Worm (Caenorhabditis elegans) whole organism, L3 larva: ENCODE data around the gene ckk-1.

Experiments used
- R02D3.7 ChIP-seq: fragments of 150-350 bp; optimal IDR thresholded peaks from 2 replicates; lab custom pipeline; 2014; ENCODE audit warnings: missing biosample characterization, missing genetic modification characterization
- ZK546.5 ChIP-seq: sonication (generic microtip); optimal IDR thresholded peaks from 2 replicates; lab custom pipeline; 2017; ENCODE audit warnings: missing biosample characterization, missing genetic modification characterization
- aly-2 ChIP-seq: fragments of 150-350 bp; optimal IDR thresholded peaks from 2 replicates; lab custom pipeline; 2014; ENCODE audit warnings: missing biosample characterization, missing genetic modification characterization
- ama-1 ChIP-seq: fragments of 150-350 bp; optimal IDR thresholded peaks from 2 replicates; lab custom pipeline; 2018
- ceh-16 ChIP-seq: sonication (generic microtip); optimal IDR thresholded peaks from 2 replicates; lab custom pipeline; 2017; ENCODE audit warnings: missing biosample characterization, missing genetic modification characterization
- ceh-9 ChIP-seq: sonication (generic microtip); optimal IDR thresholded peaks from 2 replicates; lab custom pipeline; 2018; ENCODE audit warnings: missing biosample characterization, missing genetic modification characterization
- daf-12 ChIP-seq: fragments of 150-350 bp; optimal IDR thresholded peaks from 2 replicates; lab custom pipeline; 2014; ENCODE audit warnings: missing biosample characterization, missing genetic modification reagents, missing genetic modification characterization
- egl-5 ChIP-seq: fragments of 150-350 bp; optimal IDR thresholded peaks from 2 replicates; lab custom pipeline; 2017; ENCODE audit warnings: missing biosample characterization, missing genetic modification reagents, missing genetic modification characterization, inconsistent platforms
- elt-1 ChIP-seq: fragments of 150-350 bp; optimal IDR thresholded peaks from 2 replicates; lab custom pipeline; 2014; ENCODE audit warnings: missing biosample characterization, missing genetic modification characterization
- elt-2 ChIP-seq: sonication (generic microtip); optimal IDR thresholded peaks from 2 replicates; lab custom pipeline; 2016; ENCODE audit warnings: missing genetic modification reagents, mild to moderate bottlenecking, missing genetic modification characterization, missing compliant biosample characterization
- eor-1 ChIP-seq, 2 experiments: fragments of 150-350 bp; optimal IDR thresholded peaks; 2 replicates each; lab custom pipeline; 2014 to 2018; ENCODE audit warnings: missing biosample characterization in 2 of 2, missing genetic modification characterization in 2 of 2
- fkh-10 ChIP-seq: sonication (generic microtip); optimal IDR thresholded peaks from 2 replicates; lab custom pipeline; 2017; ENCODE audit warnings: missing biosample characterization, missing genetic modification reagents, missing genetic modification characterization
- fkh-2 ChIP-seq: fragments of 150-350 bp; optimal IDR thresholded peaks from 2 replicates; lab custom pipeline; 2014; ENCODE audit warnings: missing biosample characterization, missing genetic modification reagents, missing genetic modification characterization
- fos-1 ChIP-seq: fragments of 150-350 bp; optimal IDR thresholded peaks from 2 replicates; lab custom pipeline; 2014; ENCODE audit warnings: missing biosample characterization, missing genetic modification characterization
- hmg-11 ChIP-seq: sonication (generic microtip); optimal IDR thresholded peaks from 2 replicates; lab custom pipeline; 2016; ENCODE audit warnings: missing genetic modification characterization, missing compliant biosample characterization
- lin-15B ChIP-seq: fragments of 150-350 bp; optimal IDR thresholded peaks from 2 replicates; lab custom pipeline; 2014; ENCODE audit warnings: missing biosample characterization, missing genetic modification characterization
- mdl-1 ChIP-seq: fragments of 150-350 bp; optimal IDR thresholded peaks from 2 replicates; lab custom pipeline; 2014; ENCODE audit warnings: missing biosample characterization, missing genetic modification characterization
- mml-1 ChIP-seq: fragments of 150-350 bp; sonication (generic microtip); optimal IDR thresholded peaks from 3 replicates; lab custom pipeline; 2014; ENCODE audit warnings: missing biosample characterization, missing genetic modification characterization
- nfya-1 ChIP-seq: sonication (generic microtip); optimal IDR thresholded peaks from 2 replicates; lab custom pipeline; 2017; ENCODE audit warnings: missing genetic modification characterization, mild to moderate bottlenecking, missing compliant biosample characterization, antibody characterized with exemption, moderate library complexity; ENCODE audit not compliant: insufficient read depth
- nhr-12 ChIP-seq: fragments of 150-350 bp; optimal IDR thresholded peaks from 2 replicates; lab custom pipeline; 2014; ENCODE audit warnings: missing biosample characterization, missing genetic modification characterization
- nhr-23 ChIP-seq: fragments of 150-350 bp; optimal IDR thresholded peaks from 2 replicates; lab custom pipeline; 2014; ENCODE audit warnings: missing biosample characterization, missing genetic modification reagents, missing genetic modification characterization
- nhr-237 ChIP-seq: fragments of 150-350 bp; optimal IDR thresholded peaks from 2 replicates; lab custom pipeline; 2014; ENCODE audit warnings: missing biosample characterization, missing genetic modification characterization
- nhr-25 ChIP-seq: sonication (generic microtip); optimal IDR thresholded peaks from 2 replicates; lab custom pipeline; 2017; ENCODE audit warnings: missing biosample characterization, missing genetic modification characterization
- nhr-67 ChIP-seq: fragments of 150-350 bp; optimal IDR thresholded peaks from 2 replicates; lab custom pipeline; 2014; ENCODE audit warnings: missing biosample characterization, missing genetic modification characterization
- nhr-76 ChIP-seq: fragments of 150-350 bp; sonication (generic microtip); optimal IDR thresholded peaks from 5 replicates; lab custom pipeline; 2014; ENCODE audit warnings: missing biosample characterization, missing genetic modification characterization
- nhr-77 ChIP-seq: fragments of 150-350 bp; optimal IDR thresholded peaks from 2 replicates; lab custom pipeline; 2014; ENCODE audit warnings: missing biosample characterization, missing genetic modification characterization
- pha-4 ChIP-seq: fragments of 150-350 bp; optimal IDR thresholded peaks from 2 replicates; lab custom pipeline; 2014; ENCODE audit warnings: missing biosample characterization, missing genetic modification reagents, missing genetic modification characterization
- pqm-1 ChIP-seq: fragments of 150-350 bp; optimal IDR thresholded peaks from 2 replicates; lab custom pipeline; 2017; ENCODE audit warnings: missing biosample characterization, missing genetic modification characterization, inconsistent platforms
- sea-2 ChIP-seq: fragments of 150-350 bp; sonication (generic microtip); optimal IDR thresholded peaks from 4 replicates; lab custom pipeline; 2014; ENCODE audit warnings: missing biosample characterization, missing genetic modification reagents, missing genetic modification characterization
- skn-1 ChIP-seq: fragments of 150-350 bp; optimal IDR thresholded peaks from 2 replicates; lab custom pipeline; 2014; ENCODE audit warnings: missing biosample characterization, missing genetic modification characterization
- snpc-4 ChIP-seq: fragments of 150-350 bp; optimal IDR thresholded peaks from 2 replicates; lab custom pipeline; 2014; ENCODE audit warnings: missing biosample characterization, missing genetic modification characterization
- unc-39 ChIP-seq: sonication (generic microtip); optimal IDR thresholded peaks from 4 replicates; lab custom pipeline; 2017; ENCODE audit warnings: missing biosample characterization, missing genetic modification characterization
- unc-62 ChIP-seq: fragments of 150-350 bp; sonication (generic microtip); optimal IDR thresholded peaks from 4 replicates; lab custom pipeline; 2014; ENCODE audit warnings: missing biosample characterization, missing genetic modification reagents, missing genetic modification characterization
- zag-1 ChIP-seq: fragments of 150-350 bp; optimal IDR thresholded peaks from 2 replicates; lab custom pipeline; 2014; ENCODE audit warnings: missing biosample characterization, missing genetic modification characterization
- ztf-4 ChIP-seq: fragments of 150-350 bp; optimal IDR thresholded peaks from 2 replicates; lab custom pipeline; 2014; ENCODE audit warnings: missing biosample characterization, missing genetic modification characterization

The ckk-1 gene

ce11 chrIII:5665710-5666109, 30.4 kb downstream of the ckk-1 start:
- no peak for TF ChIP-seq skn-1 (tag; lab: Kevin White, UChicago)
- TF ChIP-seq elt-2, result no peak
- no peak for TF ChIP-seq ama-1 (lab: Kevin White, UChicago)
- no peak for TF ChIP-seq nhr-23 (tag; lab: Kevin White, UChicago)
- no peak for TF ChIP-seq fkh-10 (GFP tag; lab: Kevin White, UChicago)
- TF ChIP-seq egl-5 (tag; lab: Kevin White, UChicago), result no peak
- TF ChIP-seq aly-2 (tag; lab: Kevin White, UChicago), result no peak
- no peak for TF ChIP-seq fkh-2 (tag; lab: Kevin White, UChicago)
- no peak for TF ChIP-seq elt-1 (tag; lab: Kevin White, UChicago)
- TF ChIP-seq ztf-4 (tag; lab: Kevin White, UChicago), result no peak
- TF ChIP-seq mml-1 (tag; lab: Kevin White, UChicago), result no peak
- TF ChIP-seq ZK546.5 (tag; lab: Kevin White, UChicago), result no peak
- no peak for TF ChIP-seq ceh-9 (tag; lab: Kevin White, UChicago)
- no peak for TF ChIP-seq unc-62

DNA sequence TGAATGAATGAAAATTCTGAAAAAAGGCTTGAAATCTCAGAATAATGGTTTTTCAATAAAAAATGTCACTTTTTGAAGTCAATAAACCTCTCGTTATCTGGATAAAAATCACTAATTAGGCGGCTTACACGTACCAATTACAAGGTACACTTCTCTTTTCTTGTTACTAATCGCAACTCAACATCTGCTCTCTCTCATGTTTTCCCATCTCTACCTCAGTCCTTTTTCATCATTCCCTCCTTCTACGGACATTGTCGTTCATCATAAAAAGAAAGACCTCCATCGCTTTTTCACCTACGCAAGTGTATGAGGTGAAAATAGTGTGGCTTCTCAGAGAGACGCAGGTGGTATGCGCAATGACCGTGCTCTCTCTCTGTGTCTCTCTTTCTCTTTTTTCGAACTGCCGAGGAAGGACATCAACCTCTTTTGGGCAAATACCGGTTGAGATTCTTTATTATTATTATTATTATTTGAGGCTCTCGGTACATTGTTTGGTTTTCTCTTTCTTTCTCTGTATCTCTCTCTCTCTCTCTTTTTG, 32.7 kb downstream of the ckk-1 start:
- TF ChIP-seq elt-2 (peak; percentile 3), pha-4 (tag; lab: Kevin White, UChicago) (peak; percentile 37), nfya-1 (tag; lab: Kevin White, UChicago) (peak; percentile 12), eor-1 (tag; optimal IDR thresholded peaks at IDR 0.05; lab: Kevin White, UChicago) (no peak), nhr-76 (no peak), hmg-11 (tag; lab: Kevin White, UChicago) (peak; percentile 19), nhr-25 (tag; lab: Kevin White, UChicago) (peak; percentile 76), fkh-2 (tag; lab: Kevin White, UChicago) (no peak), elt-1 (tag; lab: Kevin White, UChicago) (peak; percentile 22), fkh-10 (GFP tag; lab: Kevin White, UChicago) (no peak)

DNA sequence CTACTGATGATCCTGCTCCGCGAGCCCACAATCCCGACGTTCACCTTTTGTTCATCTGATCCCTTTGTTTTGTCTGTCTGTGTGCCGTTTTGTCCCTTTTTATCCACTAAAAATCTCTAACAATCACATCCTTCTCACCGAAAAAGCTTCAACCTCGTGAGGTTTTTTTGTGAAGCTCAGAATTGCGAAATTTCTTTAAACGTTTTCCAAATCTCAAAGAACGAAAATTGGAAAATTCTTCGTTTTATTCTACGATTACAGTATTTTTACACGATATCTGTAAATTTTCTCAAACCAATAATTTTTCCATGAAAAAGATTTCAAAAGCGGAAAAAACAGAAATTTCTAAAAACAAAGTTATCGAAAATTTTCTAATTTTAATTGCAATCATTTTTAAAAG, 38.9 kb downstream of the ckk-1 start:
- TF ChIP-seq nhr-23 (tag; lab: Kevin White, UChicago) (no peak), snpc-4 (no peak), mdl-1 (tag; lab: Kevin White, UChicago) (no peak), ceh-16 (no peak), elt-2 (no peak), aly-2 (tag; lab: Kevin White, UChicago) (no peak), nfya-1 (tag; lab: Kevin White, UChicago) (no peak)

- TF ChIP-seq nhr-237 (tag; lab: Kevin White, UChicago) (no peak), lin-15B (no peak), eor-1 (tag; optimal IDR thresholded peaks at IDR 0.05; lab: Kevin White, UChicago) (no peak), nfya-1 (tag; lab: Kevin White, UChicago) (no peak), fkh-2 (tag; lab: Kevin White, UChicago) (no peak)
These were observed 40.2 kb downstream of the ckk-1 start for ce11 chrIII:5675384-5675984.

- TF ChIP-seq hmg-11 (tag; lab: Kevin White, UChicago) (no peak), nhr-12 (no peak), nhr-77 (no peak), pqm-1 (tag; lab: Kevin White, UChicago) (no peak), ztf-4 (tag; lab: Kevin White, UChicago) (no peak), snpc-4 (no peak), egl-5 (tag; lab: Kevin White, UChicago) (no peak), sea-2 (GFP tag; lab: Kevin White, UChicago) (no peak), fkh-10 (GFP tag; lab: Kevin White, UChicago) (no peak), daf-12 (no peak), nhr-67 (tag; lab: Kevin White, UChicago) (no peak), R02D3.7 (no peak), nfya-1 (tag; lab: Kevin White, UChicago) (no peak), unc-39 (tag; lab: Kevin White, UChicago) (no peak), pha-4 (tag; lab: Kevin White, UChicago) (no peak), nhr-23 (tag; lab: Kevin White, UChicago) (no peak), zag-1 (tag; lab: Kevin White, UChicago) (no peak), fos-1 (tag; lab: Kevin White, UChicago) (no peak)
- TF ChIP-seq, all 47 proteins: peak for 0
These were observed 42.5 kb downstream of the ckk-1 start, which contains the start of gene F54E7.9 for ce11 chrIII:5677790-5678189. TSS of gene F54E7.9 (minus strand) at chrIII:5677890.
